Worm (Caenorhabditis elegans): ENCODE results near the gene srt-4.

srt-4 gene

DNA sequence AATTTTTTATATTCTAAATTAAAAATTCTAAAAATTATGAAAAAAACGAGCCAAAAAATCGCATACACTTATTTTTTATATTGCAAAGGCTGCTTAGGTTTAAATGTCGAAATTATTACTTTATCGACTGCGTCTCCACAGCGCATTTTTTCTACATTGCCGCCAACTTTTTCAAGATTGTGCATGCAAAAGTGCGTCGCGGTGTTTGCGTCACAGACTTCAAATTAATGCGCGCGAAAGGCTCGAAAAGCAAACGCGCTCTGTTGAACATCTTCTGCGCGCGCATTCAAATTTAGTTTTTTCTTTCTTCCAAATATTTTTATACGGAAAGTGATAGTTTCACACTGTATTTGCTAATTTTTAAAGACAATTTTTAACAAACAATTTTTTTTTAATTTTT, 22.8 kb downstream of the srt-4 start (continued):
- TF ChIP-seq lim-7 (GFP tag; IDR thresholded peaks at IDR 0.05) (no peak; the same call in 1 of the 2 replicates), gei-8 (GFP tag; optimal IDR thresholded peaks at IDR 0.05) (no peak), dmd-8 (GFP tag; IDR thresholded peaks at IDR 0.05) (0 out of 2 replicates have a peak, but pooled peaks have one; percentile 33), madf-5 (GFP tag; IDR thresholded peaks at IDR 0.05) (no peak), nhr-25 (tag; optimal IDR thresholded peaks at IDR 0.05; ENCODE audit: borderline replicate concordance, insufficient read depth) (no peak), ceh-28 (tag; optimal IDR thresholded peaks at IDR 0.05) (no peak), hlh-30 (tag; optimal IDR thresholded peaks at IDR 0.05; ENCODE audit: insufficient read depth) (peak; percentile 18), duxl-1 (tag; optimal IDR thresholded peaks at IDR 0.05; ENCODE audit: poor library complexity) (peak; percentile 44), ceh-44 (GFP tag; IDR thresholded peaks at IDR 0.05) (no peak), lin-15B (tag; optimal IDR thresholded peaks at IDR 0.05) (peak; percentile 49), lin-38 (GFP tag; IDR thresholded peaks at IDR 0.05) (peak; percentile 99), unc-130 (GFP tag; optimal IDR thresholded peaks at IDR 0.05) (peak; percentile 50), lin-29 (GFP tag; IDR thresholded peaks at IDR 0.05) (peak; percentile 74), mdt-29 (GFP tag; IDR thresholded peaks at IDR 0.05) (peak; percentile 85), cey-2 (tag; optimal IDR thresholded peaks at IDR 0.05; ENCODE audit: borderline replicate concordance, insufficient read depth) (no peak), hif-1 (tag; optimal IDR thresholded peaks at IDR 0.05) (peak in 1 of 2 experiments; percentile 72), F10B5.3 (tag; optimal IDR thresholded peaks at IDR 0.05) (peak; percentile 36), arid-1 (GFP tag; conservative IDR thresholded peaks at IDR 0.05) (peak; percentile 72), ceh-62 (tag; optimal IDR thresholded peaks at IDR 0.05) (no peak), nhr-102 (tag; optimal IDR thresholded peaks at IDR 0.05) (peak; percentile 77), sdz-12 (GFP tag; optimal IDR thresholded peaks at IDR 0.05) (no peak), T26A8.4 (GFP tag; IDR thresholded peaks at IDR 0.05) (peak; percentile 88), R02D3.7 (tag; optimal IDR thresholded peaks at IDR 0.05) (no peak), daf-19 (GFP tag; conservative IDR thresholded peaks at IDR 0.05) (no peak), madf-9 (GFP tag; conservative IDR thresholded peaks at IDR 0.05) (peak; percentile 86), F26F4.8 (GFP tag; conservative IDR thresholded peaks at IDR 0.05) (no peak), mxl-2 (GFP tag; conservative IDR thresholded peaks at IDR 0.05) (0 out of 2 replicates have a peak, but pooled peaks have one; percentile 41), zag-1 (tag; optimal IDR thresholded peaks at IDR 0.05) (no peak), hlh-11 (tag; optimal IDR thresholded peaks at IDR 0.05) (peak; percentile 72), php-3 (GFP tag; IDR thresholded peaks at IDR 0.05) (no peak), nhr-237 (tag; optimal IDR thresholded peaks at IDR 0.05) (no peak), ceh-20 (GFP tag; IDR thresholded peaks at IDR 0.05) (peak; percentile 94), lin-13 (GFP tag; optimal IDR thresholded peaks at IDR 0.05) (peak; percentile 76), lsy-2 (tag; optimal IDR thresholded peaks at IDR 0.05) (peak in 1 of 2 experiments; percentile 82), jun-1 (tag; optimal IDR thresholded peaks at IDR 0.05) (no peak), F49E8.2 (tag; optimal IDR thresholded peaks at IDR 0.05; ENCODE audit: borderline replicate concordance) (no peak), unc-39 (tag; optimal IDR thresholded peaks at IDR 0.05) (no peak), D1046.2 (GFP tag; IDR thresholded peaks at IDR 0.05) (peak; percentile 70; the same call in 1 of the 2 replicates), ztf-11 (tag; optimal IDR thresholded peaks at IDR 0.05) (no peak), nhr-48 (tag; optimal IDR thresholded peaks at IDR 0.05) (peak; percentile 40), vab-7 (GFP tag; IDR thresholded peaks at IDR 0.05) (peak; percentile 83), ztf-7 (tag; optimal IDR thresholded peaks at IDR 0.05) (no peak), aly-2 (tag; optimal IDR thresholded peaks at IDR 0.05) (no peak), Y75B8A.6 (GFP tag; IDR thresholded peaks at IDR 0.05) (no peak), set-16 (GFP tag; IDR thresholded peaks at IDR 0.05) (peak; percentile 30; the same call in 1 of the 2 replicates), tra-1 (GFP tag; IDR thresholded peaks at IDR 0.05) (peak; percentile 85), mdl-1 (tag; optimal IDR thresholded peaks at IDR 0.05) (no peak), spr-1 (tag; optimal IDR thresholded peaks at IDR 0.05) (peak; percentile 67), zip-2 (tag; optimal IDR thresholded peaks at IDR 0.05) (no peak), spr-3 (GFP tag; optimal IDR thresholded peaks at IDR 0.05) (no peak)
